Fruit fly (Drosophila melanogaster) whole organism: ENCODE measurements around the gene Acsx2.

Experiments
- CG8478 ChIP-seq: fragments of >200 bp; optimal IDR thresholded peaks from 2 replicates; lab custom pipeline; 2018; ENCODE audit warnings: inconsistent platforms
- Dll ChIP-seq: fragments of >200 bp; optimal IDR thresholded peaks from 2 replicates; lab custom pipeline; 2017
- pan ChIP-seq: fragments of >200 bp; optimal IDR thresholded peaks from 2 replicates; lab custom pipeline; 2017
- psq ChIP-seq: fragments of >200 bp; optimal IDR thresholded peaks from 2 replicates; lab custom pipeline; 2017
- usp ChIP-seq: fragments of >200 bp; optimal IDR thresholded peaks from 2 replicates; lab custom pipeline; 2017; ENCODE audit warnings: missing biosample characterization, missing genetic modification characterization, mixed read lengths

dm6 chr3R:19789942-19790774 is 11.6 kb downstream of the Acsx2 start:
- no peak for TF ChIP-seq CG8478 (lab: Kevin White, UChicago)
- TF ChIP-seq usp (GFP tag; lab: Kevin White, UChicago): no peak
- no peak for TF ChIP-seq Dll (lab: Kevin White, UChicago)
- no peak for TF ChIP-seq pan (lab: Kevin White, UChicago)
- no peak for TF ChIP-seq psq (lab: Kevin White, UChicago)
